Worm (Caenorhabditis elegans) whole organism, L1 larva: ENCODE data around the gene ncr-2.

Experiments used
- C34B4.2 ChIP-seq: sonication (generic microtip); optimal IDR thresholded peaks from 2 replicates; lab custom pipeline; 2017; ENCODE audit warnings: mild to moderate bottlenecking, missing genetic modification characterization, missing compliant biosample characterization
- aly-2 ChIP-seq: fragments of 150-350 bp; optimal IDR thresholded peaks from 2 replicates; lab custom pipeline; 2014; ENCODE audit warnings: missing biosample characterization, missing genetic modification characterization
- ama-1 ChIP-seq: fragments of 150-350 bp; optimal IDR thresholded peaks from 2 replicates; lab custom pipeline; 2014
- blmp-1 ChIP-seq: fragments of 150-350 bp; optimal IDR thresholded peaks from 2 replicates; lab custom pipeline; 2014; ENCODE audit warnings: missing biosample characterization, missing genetic modification characterization
- ceh-82 ChIP-seq, 3 experiments: fragments of 150-350 bp in 1 of 3; sonication (generic microtip) in 2 of 3; optimal IDR thresholded peaks; 2 replicates each; lab custom pipeline; 2014 to 2017; ENCODE audit warnings: missing biosample characterization in 3 of 3, missing genetic modification characterization in 3 of 3
- ces-1 ChIP-seq: fragments of 150-350 bp; optimal IDR thresholded peaks from 2 replicates; lab custom pipeline; 2014; ENCODE audit warnings: missing biosample characterization, missing genetic modification reagents, missing genetic modification characterization
- dsc-1 ChIP-seq: sonication (generic microtip); optimal IDR thresholded peaks from 2 replicates; lab custom pipeline; 2016; ENCODE audit warnings: mild to moderate bottlenecking, missing genetic modification characterization, missing compliant biosample characterization
- efl-1 ChIP-seq, 4 experiments: fragments of 150-350 bp; optimal IDR thresholded peaks in 3 of 4; peaks in 1 of 4; 1 replicate in 1 of 4; 2 replicates in 3 of 4; lab custom pipeline; 2014; ENCODE audit warnings: missing biosample characterization in 2 of 4, missing genetic modification characterization in 2 of 4, missing genetic modification reagents in 2 of 4
- egl-13 ChIP-seq: sonication (generic microtip); optimal IDR thresholded peaks from 2 replicates; lab custom pipeline; 2016; ENCODE audit warnings: missing genotype, missing genetic modification reagents, missing genetic modification characterization, missing compliant biosample characterization
- elt-3 ChIP-seq, 6 experiments: fragments of 150-350 bp in 1 of 6; sonication (generic microtip); optimal IDR thresholded peaks; 2 replicates each; lab custom pipeline; 2017 to 2018; ENCODE audit warnings: missing biosample characterization in 6 of 6, missing genetic modification characterization in 6 of 6, inconsistent platforms in 1 of 6
- ets-5 ChIP-seq: fragments of 200-800 bp; sonication (Bioruptor generic); IDR thresholded peaks from 2 replicates; pipeline ENCODE4 v1.3.6; 2022; ENCODE audit warnings: missing genetic modification characterization, missing compliant biosample characterization
- fkh-10 ChIP-seq: sonication (generic microtip); optimal IDR thresholded peaks from 2 replicates; lab custom pipeline; 2017; ENCODE audit warnings: missing biosample characterization, missing genetic modification reagents, missing genetic modification characterization
- fkh-4 ChIP-seq: sonication (generic microtip); optimal IDR thresholded peaks from 2 replicates; lab custom pipeline; 2016; ENCODE audit warnings: missing compliant biosample characterization, missing genetic modification characterization, borderline replicate concordance
- fkh-8 ChIP-seq: sonication (generic microtip); optimal IDR thresholded peaks from 2 replicates; lab custom pipeline; 2016; ENCODE audit warnings: mild to moderate bottlenecking, missing genetic modification characterization, missing compliant biosample characterization
- hlh-17 ChIP-seq: fragments of 200-800 bp; sonication (Bioruptor generic); optimal IDR thresholded peaks from 2 replicates; lab custom pipeline; 2018; ENCODE audit warnings: missing genetic modification characterization, mild to moderate bottlenecking, missing compliant biosample characterization, moderate library complexity, borderline replicate concordance
- hpl-2 ChIP-seq: fragments of 150-350 bp; optimal IDR thresholded peaks from 2 replicates; lab custom pipeline; 2014; ENCODE audit warnings: missing biosample characterization, missing genetic modification reagents, missing genetic modification characterization
- irx-1 ChIP-seq: sonication (generic microtip); optimal IDR thresholded peaks from 2 replicates; lab custom pipeline; 2016; ENCODE audit warnings: missing genetic modification characterization, missing compliant biosample characterization
- lin-13 ChIP-seq: fragments of 150-350 bp; optimal IDR thresholded peaks from 2 replicates; lab custom pipeline; 2014; ENCODE audit warnings: missing biosample characterization, missing genetic modification reagents, missing genetic modification characterization
- lin-14 ChIP-seq: fragments of 200-800 bp; sonication (Bioruptor generic); optimal IDR thresholded peaks from 2 replicates; lab custom pipeline; 2018; ENCODE audit warnings: mild to moderate bottlenecking, missing genetic modification characterization, moderate library complexity, missing compliant biosample characterization
- lin-39 ChIP-seq: fragments of 150-350 bp; optimal IDR thresholded peaks from 2 replicates; lab custom pipeline; 2014; ENCODE audit warnings: missing biosample characterization, missing genetic modification reagents, missing genetic modification characterization
- lsy-2 ChIP-seq, 2 experiments: fragments of 150-350 bp; optimal IDR thresholded peaks; 2 replicates each; lab custom pipeline; 2014; ENCODE audit warnings: missing biosample characterization in 2 of 2, missing genetic modification characterization in 2 of 2
- mdl-1 ChIP-seq, 2 experiments: fragments of 150-350 bp; optimal IDR thresholded peaks; 2 replicates each; lab custom pipeline; 2014 to 2017; ENCODE audit warnings: missing biosample characterization in 2 of 2, missing genetic modification characterization in 2 of 2, inconsistent platforms in 1 of 2
- mef-2 ChIP-seq: fragments of 150-350 bp; optimal IDR thresholded peaks from 2 replicates; lab custom pipeline; 2014; ENCODE audit warnings: missing biosample characterization, missing genetic modification characterization
- mep-1 ChIP-seq: fragments of 150-350 bp; optimal IDR thresholded peaks from 2 replicates; lab custom pipeline; 2014; ENCODE audit warnings: missing biosample characterization, missing genetic modification characterization
- nhr-11 ChIP-seq: fragments of 150-350 bp; optimal IDR thresholded peaks from 2 replicates; lab custom pipeline; 2014; ENCODE audit warnings: missing biosample characterization, missing genetic modification characterization
- nhr-12 ChIP-seq: sonication (generic microtip); optimal IDR thresholded peaks from 2 replicates; lab custom pipeline; 2017; ENCODE audit warnings: missing biosample characterization, missing genetic modification characterization
- nhr-28 ChIP-seq: fragments of 150-350 bp; optimal IDR thresholded peaks from 2 replicates; lab custom pipeline; 2014; ENCODE audit warnings: missing biosample characterization, missing genetic modification characterization
- nhr-47 ChIP-seq: sonication (generic microtip); optimal IDR thresholded peaks from 2 replicates; lab custom pipeline; 2016; ENCODE audit warnings: mild to moderate bottlenecking, missing genetic modification characterization, moderate library complexity, missing compliant biosample characterization
- nhr-71 ChIP-seq: sonication (generic microtip); optimal IDR thresholded peaks from 2 replicates; lab custom pipeline; 2016; ENCODE audit warnings: mild to moderate bottlenecking, missing genetic modification characterization, moderate library complexity, missing compliant biosample characterization
- nhr-85 ChIP-seq: sonication (generic microtip); peaks from one replicate; lab custom pipeline; 2016; ENCODE audit warnings: missing genetic modification characterization, inconsistent platforms, missing compliant biosample characterization
- nhr-90 ChIP-seq: sonication (generic microtip); optimal IDR thresholded peaks from 2 replicates; lab custom pipeline; 2016; ENCODE audit warnings: mild to moderate bottlenecking, missing genetic modification characterization, missing compliant biosample characterization; ENCODE audit not compliant: poor library complexity
- pax-3 ChIP-seq: fragments of 200-800 bp; sonication (Bioruptor generic); optimal IDR thresholded peaks from 2 replicates; lab custom pipeline; 2018; ENCODE audit warnings: mild to moderate bottlenecking, missing genetic modification characterization, moderate library complexity, missing compliant biosample characterization
- pqm-1 ChIP-seq: sonication (generic microtip); optimal IDR thresholded peaks from 3 replicates; lab custom pipeline; 2017; ENCODE audit warnings: missing biosample characterization, missing genetic modification characterization
- rnt-1 ChIP-seq: sonication (generic microtip); optimal IDR thresholded peaks from 2 replicates; lab custom pipeline; 2016; ENCODE audit warnings: mild to moderate bottlenecking, missing genetic modification characterization, moderate library complexity, missing compliant biosample characterization
- skn-1 ChIP-seq: fragments of 150-350 bp; optimal IDR thresholded peaks from 2 replicates; lab custom pipeline; 2014; ENCODE audit warnings: missing biosample characterization, missing genetic modification characterization
- snpc-4 ChIP-seq: fragments of 150-350 bp; optimal IDR thresholded peaks from 2 replicates; lab custom pipeline; 2014; ENCODE audit warnings: missing biosample characterization, missing genetic modification characterization
- snu-23 ChIP-seq: sonication (generic microtip); optimal IDR thresholded peaks from 2 replicates; lab custom pipeline; 2016; ENCODE audit warnings: missing genetic modification characterization, missing compliant biosample characterization
- sox-4 ChIP-seq: sonication (generic microtip); optimal IDR thresholded peaks from 2 replicates; lab custom pipeline; 2016; ENCODE audit warnings: missing genetic modification characterization, missing compliant biosample characterization
- sup-37 ChIP-seq: fragments of 200-800 bp; sonication (Bioruptor generic); optimal IDR thresholded peaks from 2 replicates; lab custom pipeline; 2018; ENCODE audit warnings: mild to moderate bottlenecking, missing genetic modification characterization, missing compliant biosample characterization
- swsn-7 ChIP-seq: sonication (generic microtip); optimal IDR thresholded peaks from 2 replicates; lab custom pipeline; 2016; ENCODE audit warnings: missing genetic modification characterization, missing compliant biosample characterization
- tbx-2 ChIP-seq: sonication (generic microtip); optimal IDR thresholded peaks from 2 replicates; lab custom pipeline; 2016; ENCODE audit warnings: missing genetic modification characterization, missing compliant biosample characterization
- unc-30 ChIP-seq: sonication (generic microtip); optimal IDR thresholded peaks from 2 replicates; lab custom pipeline; 2017; ENCODE audit warnings: missing biosample characterization, missing genetic modification characterization
- unc-62 ChIP-seq: fragments of 150-350 bp; optimal IDR thresholded peaks from 2 replicates; lab custom pipeline; 2014; ENCODE audit warnings: missing biosample characterization, missing genetic modification reagents, missing genetic modification characterization
- unc-86 ChIP-seq: sonication (generic microtip); optimal IDR thresholded peaks from 2 replicates; lab custom pipeline; 2016; ENCODE audit warnings: missing genetic modification characterization, missing compliant biosample characterization
- xbp-1 ChIP-seq: sonication (generic microtip); optimal IDR thresholded peaks from 2 replicates; lab custom pipeline; 2016; ENCODE audit warnings: missing genetic modification characterization, missing compliant biosample characterization
- ztf-4 ChIP-seq: fragments of 150-350 bp; optimal IDR thresholded peaks from 2 replicates; lab custom pipeline; 2014; ENCODE audit warnings: missing biosample characterization, missing genetic modification characterization

The ncr-2 gene

ce11 chrIII:8228916-8229315 is 29.2 kb upstream of the ncr-2 start:
- peak; percentile 56 for TF ChIP-seq mep-1 (tag; lab: Kevin White, UChicago)
- TF ChIP-seq mdl-1 (tag; optimal IDR thresholded peaks at IDR 0.05; lab: Kevin White, UChicago), result no peak
- TF ChIP-seq fkh-10 (GFP tag; lab: Kevin White, UChicago), result no peak
- peak; percentile 63 for TF ChIP-seq lin-14
- peak; percentile 16 for TF ChIP-seq nhr-71 (tag; lab: Kevin White, UChicago)
- no peak for TF ChIP-seq unc-62 (GFP tag; lab: Kevin White, UChicago)
- TF ChIP-seq ces-1 (GFP tag; lab: Kevin White, UChicago), result no peak
- no peak for TF ChIP-seq hlh-17
- no peak for TF ChIP-seq ets-5 (GFP tag; lab: Robert Waterston, UW)
- TF ChIP-seq nhr-28, result no peak
- TF ChIP-seq nhr-85 (tag; lab: Kevin White, UChicago), result peak; percentile 79
- no peak for TF ChIP-seq hpl-2 (GFP tag; lab: Kevin White, UChicago)
- peak; percentile 11 for TF ChIP-seq lin-13 (GFP tag; lab: Kevin White, UChicago)
- no peak for TF ChIP-seq xbp-1 (tag; lab: Kevin White, UChicago)
- TF ChIP-seq rnt-1 (tag; lab: Kevin White, UChicago), result no peak
- TF ChIP-seq sup-37 (GFP tag; lab: Kevin White, UChicago), result no peak
- TF ChIP-seq skn-1 (tag; lab: Kevin White, UChicago), result no peak
- peak in 1 of 6 experiments; percentile 39 for TF ChIP-seq elt-3 (tag; optimal IDR thresholded peaks at IDR 0.05; lab: Kevin White, UChicago)
- TF ChIP-seq ceh-82 (tag; optimal IDR thresholded peaks at IDR 0.05; lab: Kevin White, UChicago), result no peak
- no peak for TF ChIP-seq ama-1
- TF ChIP-seq aly-2, result no peak
- TF ChIP-seq efl-1 (optimal IDR thresholded peaks at IDR 0.05; lab: Kevin White, UChicago), result no peak
- peak in 1 of 2 experiments; percentile 0 for TF ChIP-seq efl-1 (GFP tag; optimal IDR thresholded peaks at IDR 0.05 in 1 of 2; lab: Kevin White, UChicago)
- peak; percentile 6 for TF ChIP-seq snu-23
- TF ChIP-seq nhr-90 (tag; lab: Kevin White, UChicago), result no peak
- peak in 1 of 2 experiments; percentile 18 for TF ChIP-seq lsy-2 (tag; optimal IDR thresholded peaks at IDR 0.05; lab: Kevin White, UChicago)
- TF ChIP-seq blmp-1 (tag; lab: Kevin White, UChicago), result peak; percentile 36

- TF ChIP-seq egl-13 (tag; lab: Kevin White, UChicago) (peak; percentile 76), nhr-11 (peak; percentile 45), fkh-8 (tag; lab: Kevin White, UChicago) (peak; percentile 71), nhr-12 (no peak), efl-1 (optimal IDR thresholded peaks at IDR 0.05; lab: Kevin White, UChicago) (no peak), efl-1 (GFP tag; optimal IDR thresholded peaks at IDR 0.05 in 1 of 2; lab: Kevin White, UChicago) (no peak), irx-1 (no peak), unc-62 (GFP tag; lab: Kevin White, UChicago) (no peak), unc-86 (tag; lab: Kevin White, UChicago) (peak; percentile 91), nhr-47 (tag; lab: Kevin White, UChicago) (peak; percentile 70), pax-3 (tag; lab: Kevin White, UChicago) (peak; percentile 23), swsn-7 (peak; percentile 43), rnt-1 (tag; lab: Kevin White, UChicago) (no peak), nhr-71 (tag; lab: Kevin White, UChicago) (peak; percentile 73), unc-30 (tag; lab: Kevin White, UChicago) (no peak), ztf-4 (tag; lab: Kevin White, UChicago) (peak; percentile 45), snpc-4 (tag; lab: Kevin White, UChicago) (no peak), sox-4 (peak; percentile 1), nhr-28 (no peak), lsy-2 (tag; optimal IDR thresholded peaks at IDR 0.05; lab: Kevin White, UChicago) (no peak), dsc-1 (tag; lab: Kevin White, UChicago) (peak; percentile 92), lin-14 (peak; percentile 63)
Measured at ce11 chrIII:8229480-8229879, 28.7 kb upstream of the ncr-2 start.

- peak; percentile 22 for TF ChIP-seq ama-1
- TF ChIP-seq efl-1 (optimal IDR thresholded peaks at IDR 0.05; lab: Kevin White, UChicago), result no peak
- TF ChIP-seq efl-1 (GFP tag; optimal IDR thresholded peaks at IDR 0.05 in 1 of 2; lab: Kevin White, UChicago), result peak in 1 of 2 experiments; percentile 90
- TF ChIP-seq irx-1, result peak; percentile 3
- TF ChIP-seq lsy-2 (tag; optimal IDR thresholded peaks at IDR 0.05; lab: Kevin White, UChicago), result peak in 1 of 2 experiments; percentile 15
- no peak for TF ChIP-seq C34B4.2
- TF ChIP-seq nhr-47 (tag; lab: Kevin White, UChicago), result peak; percentile 4
- TF ChIP-seq tbx-2 (tag; lab: Kevin White, UChicago), result no peak
- no peak for TF ChIP-seq fkh-4 (tag; lab: Kevin White, UChicago)
- no peak for TF ChIP-seq pqm-1 (tag; lab: Kevin White, UChicago)
- TF ChIP-seq nhr-11, result no peak
- TF ChIP-seq xbp-1 (tag; lab: Kevin White, UChicago), result no peak
- TF ChIP-seq mef-2 (tag; lab: Kevin White, UChicago), result no peak
- no peak for TF ChIP-seq lin-39 (tag; lab: Kevin White, UChicago)
- TF ChIP-seq, all 84 proteins: peak for 5
Measured at ce11 chrIII:8232634-8233033, 25.5 kb upstream of the ncr-2 start, which contains the start of gene henn-1. Gene henn-1, plus strand, starts transcription at chrIII:8232651.
